Worm (Caenorhabditis elegans): ENCODE results near the gene F49E8.6.

Gene F49E8.6

ce11 chrIV:7520841-7521240 lies 33.6 kb downstream of the F49E8.6 start:
- TF ChIP-seq ceh-16 (tag; optimal IDR thresholded peaks at IDR 0.05): no peak
- TF ChIP-seq pqm-1 (tag; optimal IDR thresholded peaks at IDR 0.05): peak; percentile 50
- TF ChIP-seq lsy-12 (tag; optimal IDR thresholded peaks at IDR 0.05): no peak
- no peak for TF ChIP-seq mdl-1 (tag; optimal IDR thresholded peaks at IDR 0.05)
- TF ChIP-seq elt-2 (tag; optimal IDR thresholded peaks at IDR 0.05): peak; percentile 65
- peak; percentile 48 for TF ChIP-seq pha-4 (tag; optimal IDR thresholded peaks at IDR 0.05)

ce11 chrIV:7520258-7520657 lies 34.2 kb downstream of the F49E8.6 start:
- TF ChIP-seq sea-2 (GFP tag; optimal IDR thresholded peaks at IDR 0.05) (no peak), pqm-1 (tag; optimal IDR thresholded peaks at IDR 0.05) (peak; percentile 73), pha-4 (tag; optimal IDR thresholded peaks at IDR 0.05) (peak; percentile 50), elt-2 (tag; optimal IDR thresholded peaks at IDR 0.05) (peak; percentile 62), egl-5 (tag; optimal IDR thresholded peaks at IDR 0.05) (no peak)

ce11 chrIV:7516167-7516566 lies 38.3 kb downstream of the F49E8.6 start, which contains the start of the genes R05G6.9 and R05G6.3:
TSS of gene R05G6.9 (minus strand) at chrIV:7516267.
TSS of gene R05G6.3 (plus strand) at chrIV:7516552.
- TF ChIP-seq nhr-77 (tag; optimal IDR thresholded peaks at IDR 0.05) (no peak), ceh-82 (tag; optimal IDR thresholded peaks at IDR 0.05) (no peak), R02D3.7 (tag; optimal IDR thresholded peaks at IDR 0.05) (no peak), jun-1 (tag; optimal IDR thresholded peaks at IDR 0.05) (no peak), unc-62 (GFP tag; optimal IDR thresholded peaks at IDR 0.05) (no peak), mdl-1 (tag; optimal IDR thresholded peaks at IDR 0.05) (no peak), nfya-1 (tag; optimal IDR thresholded peaks at IDR 0.05; ENCODE audit: insufficient read depth) (no peak), egl-5 (tag; optimal IDR thresholded peaks at IDR 0.05) (no peak), nhr-11 (tag; optimal IDR thresholded peaks at IDR 0.05) (no peak), tbx-2 (tag; optimal IDR thresholded peaks at IDR 0.05) (no peak), elt-1 (tag; optimal IDR thresholded peaks at IDR 0.05) (no peak), ztf-11 (tag; optimal IDR thresholded peaks at IDR 0.05) (no peak), nhr-43 (tag; optimal IDR thresholded peaks at IDR 0.05; ENCODE audit: poor library complexity, severe bottlenecking) (no peak)

- no peak for TF ChIP-seq fkh-10 (GFP tag; optimal IDR thresholded peaks at IDR 0.05)
- peak; percentile 6 for TF ChIP-seq lin-39 (tag; optimal IDR thresholded peaks at IDR 0.05)
- peak; percentile 71 for TF ChIP-seq nfya-1 (tag; optimal IDR thresholded peaks at IDR 0.05; ENCODE audit: insufficient read depth)
- no peak for TF ChIP-seq ceh-9 (tag; optimal IDR thresholded peaks at IDR 0.05)
- no peak for TF ChIP-seq ama-1 (optimal IDR thresholded peaks at IDR 0.05)
- no peak for TF ChIP-seq nhr-28 (tag; optimal IDR thresholded peaks at IDR 0.05)
- TF ChIP-seq nhr-76 (tag; optimal IDR thresholded peaks at IDR 0.05): no peak
- peak; percentile 10 for TF ChIP-seq hmg-11 (tag; optimal IDR thresholded peaks at IDR 0.05)
- TF ChIP-seq nhr-43 (tag; optimal IDR thresholded peaks at IDR 0.05; ENCODE audit: poor library complexity, severe bottlenecking): no peak
- TF ChIP-seq eor-1 (tag; optimal IDR thresholded peaks at IDR 0.05): no peak
- TF ChIP-seq nhr-237 (tag; optimal IDR thresholded peaks at IDR 0.05): no peak
- no peak for TF ChIP-seq aly-2 (tag; optimal IDR thresholded peaks at IDR 0.05)
- no peak for TF ChIP-seq elt-3 (tag; optimal IDR thresholded peaks at IDR 0.05)
- TF ChIP-seq ztf-4 (tag; optimal IDR thresholded peaks at IDR 0.05): no peak
- TF ChIP-seq egl-27 (tag; optimal IDR thresholded peaks at IDR 0.05): no peak
- TF ChIP-seq egl-5 (tag; optimal IDR thresholded peaks at IDR 0.05): no peak
- no peak for TF ChIP-seq ZK546.5 (tag; optimal IDR thresholded peaks at IDR 0.05)
- no peak for TF ChIP-seq zag-1 (tag; optimal IDR thresholded peaks at IDR 0.05)
- TF ChIP-seq ztf-11 (tag; optimal IDR thresholded peaks at IDR 0.05): no peak
- no peak for TF ChIP-seq skn-1 (tag; optimal IDR thresholded peaks at IDR 0.05)
- no peak for TF ChIP-seq ceh-82 (tag; optimal IDR thresholded peaks at IDR 0.05)
- TF ChIP-seq ceh-28 (tag; optimal IDR thresholded peaks at IDR 0.05): peak; percentile 41
- TF ChIP-seq nhr-11 (tag; optimal IDR thresholded peaks at IDR 0.05): no peak
- TF ChIP-seq nhr-67 (tag; optimal IDR thresholded peaks at IDR 0.05): no peak
- no peak for TF ChIP-seq daf-12 (tag; optimal IDR thresholded peaks at IDR 0.05)
- TF ChIP-seq tbx-2 (tag; optimal IDR thresholded peaks at IDR 0.05): no peak
- no peak for TF ChIP-seq lsy-12 (tag; optimal IDR thresholded peaks at IDR 0.05)
- no peak for TF ChIP-seq nhr-77 (tag; optimal IDR thresholded peaks at IDR 0.05)
- no peak for TF ChIP-seq fos-1 (tag; optimal IDR thresholded peaks at IDR 0.05)
- TF ChIP-seq fkh-2 (tag; optimal IDR thresholded peaks at IDR 0.05): no peak
- TF ChIP-seq elt-1 (tag; optimal IDR thresholded peaks at IDR 0.05): no peak
- no peak for TF ChIP-seq ceh-16 (tag; optimal IDR thresholded peaks at IDR 0.05)
- no peak for TF ChIP-seq nhr-12 (tag; optimal IDR thresholded peaks at IDR 0.05)
- TF ChIP-seq pqm-1 (tag; optimal IDR thresholded peaks at IDR 0.05): no peak
- no peak for TF ChIP-seq unc-62 (GFP tag; optimal IDR thresholded peaks at IDR 0.05)
- no peak for TF ChIP-seq sea-2 (GFP tag; optimal IDR thresholded peaks at IDR 0.05)
- no peak for TF ChIP-seq elt-2 (tag; optimal IDR thresholded peaks at IDR 0.05)
- TF ChIP-seq jun-1 (tag; optimal IDR thresholded peaks at IDR 0.05): no peak
- TF ChIP-seq unc-39 (tag; optimal IDR thresholded peaks at IDR 0.05): no peak
- no peak for TF ChIP-seq mdl-1 (tag; optimal IDR thresholded peaks at IDR 0.05)
- TF ChIP-seq R02D3.7 (tag; optimal IDR thresholded peaks at IDR 0.05): peak; percentile 88
- TF ChIP-seq snpc-4 (tag; optimal IDR thresholded peaks at IDR 0.05): peak; percentile 26
- TF ChIP-seq mml-1 (tag; optimal IDR thresholded peaks at IDR 0.05): no peak
Observed at ce11 chrIV:7512617-7513233, 41.7 kb downstream of the F49E8.6 start, which contains the start of the genes plc-4 and R05G6.4. TSS of gene plc-4 (minus strand) at chrIV:7512667. TSS of gene R05G6.4 (plus strand) at chrIV:7513233.

Measured in whole organism, L3 larva.